Fruit fly (Drosophila melanogaster): ENCODE data around the gene Sod1.

Sod1 gene

DNA sequence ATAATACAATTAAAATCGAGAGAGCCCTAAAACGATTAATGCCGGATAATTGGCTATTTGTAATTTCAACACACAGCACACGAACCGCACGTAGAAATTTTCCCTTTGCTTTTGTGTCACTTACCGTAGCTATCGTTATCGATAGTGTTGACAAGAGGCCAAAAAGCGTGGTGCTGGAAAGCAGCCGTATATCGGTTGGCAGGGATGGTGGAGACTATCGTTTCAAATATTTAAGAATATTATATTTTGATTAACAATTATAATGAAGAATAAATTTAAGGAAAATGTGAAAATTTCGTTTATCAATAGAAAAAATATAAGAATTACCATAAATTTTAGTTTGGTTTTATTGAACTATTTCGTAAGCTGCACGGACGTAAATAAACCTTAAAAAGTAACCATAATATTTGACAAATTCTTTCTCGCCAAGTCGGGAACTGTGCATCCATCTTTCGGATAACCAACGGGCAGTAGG lies 20.5 kb downstream of the Sod1 start, which contains the start of gene JIL-1 (continued):
- TF ChIP-seq hkb (optimal IDR thresholded peaks at IDR 0.05) = no peak
- TF ChIP-seq hkb (GFP tag; IDR thresholded peaks at IDR 0.05) = peak; percentile 26; the same call in 1 of the 2 replicates
- peak; percentile 35 for TF ChIP-seq CG1603 (tag; optimal IDR thresholded peaks at IDR 0.05)
- no peak for TF ChIP-seq Hmx (GFP tag; optimal IDR thresholded peaks at IDR 0.05)
- TF ChIP-seq ERR (GFP tag; optimal IDR thresholded peaks at IDR 0.05) = no peak
- TF ChIP-seq CG9437 (GFP tag; optimal IDR thresholded peaks at IDR 0.05) = peak; percentile 30
- TF ChIP-seq Hr3 (GFP tag; optimal IDR thresholded peaks at IDR 0.05) = peak; percentile 65
- peak; percentile 93 for TF ChIP-seq row (GFP tag; IDR thresholded peaks at IDR 0.05)
- peak; percentile 96 for TF ChIP-seq Ets65A (GFP tag)
- TF ChIP-seq scrt (GFP tag; optimal IDR thresholded peaks at IDR 0.05) = no peak
- peak; percentile 50 for TF ChIP-seq CG4730 (GFP tag; IDR thresholded peaks at IDR 0.05)
- TF ChIP-seq CG18599 (GFP tag; optimal IDR thresholded peaks at IDR 0.05) = peak; percentile 72
- TF ChIP-seq ato (GFP tag; IDR thresholded peaks at IDR 0.05; ENCODE audit: partially characterized antibody) = peak; percentile 73
- TF ChIP-seq al (GFP tag; IDR thresholded peaks at IDR 0.05) = peak; percentile 72
- peak in 1 of 2 experiments; percentile 31 for TF ChIP-seq bsh (GFP tag; optimal IDR thresholded peaks at IDR 0.05)
- TF ChIP-seq CG7271 (tag; optimal IDR thresholded peaks at IDR 0.05) = no peak
- peak; percentile 65 for TF ChIP-seq CG10366 (GFP tag; IDR thresholded peaks at IDR 0.05)
- TF ChIP-seq Meics (GFP tag; optimal IDR thresholded peaks at IDR 0.05) = peak; percentile 69
- no peak for TF ChIP-seq HmgD (GFP tag; optimal IDR thresholded peaks at IDR 0.05)
- TF ChIP-seq CG12104 (GFP tag; optimal IDR thresholded peaks at IDR 0.05) = no peak
- TF ChIP-seq eyg (GFP tag; optimal IDR thresholded peaks at IDR 0.05) = no peak
- no peak for TF ChIP-seq CG31365 (tag; optimal IDR thresholded peaks at IDR 0.05)
- peak; percentile 10 for TF ChIP-seq HLHmδ (GFP tag; optimal IDR thresholded peaks at IDR 0.05)
- TF ChIP-seq CG11504 (tag; optimal IDR thresholded peaks at IDR 0.05) = peak; percentile 61
- TF ChIP-seq CG15073 (GFP tag; optimal IDR thresholded peaks at IDR 0.05) = no peak
- peak; percentile 15 for TF ChIP-seq org-1 (GFP tag; optimal IDR thresholded peaks at IDR 0.05)
- TF ChIP-seq Dad (GFP tag; optimal IDR thresholded peaks at IDR 0.05) = peak; percentile 69
- TF ChIP-seq CG9932 (GFP tag; IDR thresholded peaks at IDR 0.05) = peak; percentile 95
- TF ChIP-seq CG3995 (GFP tag; optimal IDR thresholded peaks at IDR 0.05) = peak; percentile 41
- no peak for TF ChIP-seq insv (GFP tag; optimal IDR thresholded peaks at IDR 0.05)
- peak; percentile 20 for TF ChIP-seq HHEX (GFP tag; optimal IDR thresholded peaks at IDR 0.05)
- peak; percentile 65 for TF ChIP-seq phol (tag; optimal IDR thresholded peaks at IDR 0.05)
- TF ChIP-seq nerfin-2 (GFP tag; IDR thresholded peaks at IDR 0.05; ENCODE audit: partially characterized antibody) = peak; percentile 80
- no peak for TF ChIP-seq ab (GFP tag; optimal IDR thresholded peaks at IDR 0.05)
- TF ChIP-seq CG8359 (GFP tag; optimal IDR thresholded peaks at IDR 0.05; ENCODE audit: borderline replicate concordance) = no peak
- TF ChIP-seq hbn (GFP tag; IDR thresholded peaks at IDR 0.05; ENCODE audit: partially characterized antibody) = peak; percentile 75
- peak; percentile 39 for TF ChIP-seq CG13123 (GFP tag; optimal IDR thresholded peaks at IDR 0.05)
- TF ChIP-seq CG14710 (tag; optimal IDR thresholded peaks at IDR 0.05) = peak; percentile 58
- peak; percentile 37 for TF ChIP-seq CG13775 (GFP tag; optimal IDR thresholded peaks at IDR 0.05)
- peak; percentile 88 for TF ChIP-seq Scr (GFP tag; IDR thresholded peaks at IDR 0.05; ENCODE audit: partially characterized antibody)
- peak; percentile 37; the same call in 1 of the 2 replicates for TF ChIP-seq ttk (GFP tag; IDR thresholded peaks at IDR 0.05)
- TF ChIP-seq stwl (tag; optimal IDR thresholded peaks at IDR 0.05) = peak; percentile 66
- TF ChIP-seq Six4 (GFP tag; optimal IDR thresholded peaks at IDR 0.05) = no peak
- no peak for TF ChIP-seq D19B (GFP tag; optimal IDR thresholded peaks at IDR 0.05)
- TF ChIP-seq CG17359 (tag; optimal IDR thresholded peaks at IDR 0.05) = peak; percentile 62
- TF ChIP-seq CG6854 (GFP tag; optimal IDR thresholded peaks at IDR 0.05) = no peak
- TF ChIP-seq CG7928 (GFP tag; optimal IDR thresholded peaks at IDR 0.05) = peak; percentile 89
- 0 out of 3 replicates have a peak, but pooled peaks have one; percentile 11 for TF ChIP-seq otp (GFP tag; IDR thresholded peaks at IDR 0.05)
- peak; percentile 83 for TF ChIP-seq CG34224 (GFP tag; IDR thresholded peaks at IDR 0.05; ENCODE audit: partially characterized antibody)
- peak; percentile 22 for TF ChIP-seq Dp (GFP tag; optimal IDR thresholded peaks at IDR 0.05)

Data from whole organism, embryonic.